Worm (Caenorhabditis elegans): ENCODE measurements around the gene jnk-1.

jnk-1 gene

DNA sequence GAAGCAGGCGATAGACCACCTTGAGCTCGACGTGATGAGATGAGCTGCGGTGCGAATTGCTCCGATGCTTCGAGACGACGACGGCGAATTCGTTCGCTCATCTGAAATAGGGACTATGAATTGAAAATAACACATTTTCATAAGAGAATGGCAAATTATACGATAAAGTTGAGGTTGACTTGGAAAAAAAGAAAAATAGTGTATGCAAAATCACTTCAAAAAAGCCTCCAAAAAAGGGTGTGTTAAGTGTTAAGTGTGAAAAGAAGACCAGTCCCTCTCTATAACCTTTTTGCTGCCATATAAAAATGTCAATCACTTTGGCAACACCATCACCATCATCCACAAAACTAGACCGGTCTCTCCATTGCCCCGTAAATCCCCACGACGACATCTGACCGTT, 29.4 kb downstream of the jnk-1 start, which contains the start of gene prkl-1:
Gene prkl-1 (minus strand): TSS at position 101 of the 400 bp plus-strand sequence.
- no peak for TF ChIP-seq ztf-4 (tag; optimal IDR thresholded peaks at IDR 0.05)
- TF ChIP-seq aly-2 (tag; optimal IDR thresholded peaks at IDR 0.05) = no peak
- TF ChIP-seq pha-4 (tag; optimal IDR thresholded peaks at IDR 0.05) = no peak
- TF ChIP-seq elt-1 (tag; optimal IDR thresholded peaks at IDR 0.05) = no peak
- TF ChIP-seq nhr-11 (tag; optimal IDR thresholded peaks at IDR 0.05) = no peak
- TF ChIP-seq lsy-12 (tag; optimal IDR thresholded peaks at IDR 0.05) = no peak
- TF ChIP-seq daf-12 (tag; optimal IDR thresholded peaks at IDR 0.05) = no peak
- no peak for TF ChIP-seq sea-2 (GFP tag; optimal IDR thresholded peaks at IDR 0.05)
- no peak for TF ChIP-seq unc-39 (tag; optimal IDR thresholded peaks at IDR 0.05)
- no peak for TF ChIP-seq fkh-10 (GFP tag; optimal IDR thresholded peaks at IDR 0.05)
- TF ChIP-seq nhr-23 (tag; optimal IDR thresholded peaks at IDR 0.05) = no peak
- TF ChIP-seq mdl-1 (tag; optimal IDR thresholded peaks at IDR 0.05) = no peak
- no peak for TF ChIP-seq elt-2 (tag; optimal IDR thresholded peaks at IDR 0.05)
- TF ChIP-seq fkh-2 (tag; optimal IDR thresholded peaks at IDR 0.05) = no peak
- TF ChIP-seq zag-1 (tag; optimal IDR thresholded peaks at IDR 0.05) = no peak
- no peak for TF ChIP-seq ceh-28 (tag; optimal IDR thresholded peaks at IDR 0.05)
- TF ChIP-seq eor-1 (tag; optimal IDR thresholded peaks at IDR 0.05) = no peak
- TF ChIP-seq nhr-25 (tag; optimal IDR thresholded peaks at IDR 0.05) = no peak

DNA sequence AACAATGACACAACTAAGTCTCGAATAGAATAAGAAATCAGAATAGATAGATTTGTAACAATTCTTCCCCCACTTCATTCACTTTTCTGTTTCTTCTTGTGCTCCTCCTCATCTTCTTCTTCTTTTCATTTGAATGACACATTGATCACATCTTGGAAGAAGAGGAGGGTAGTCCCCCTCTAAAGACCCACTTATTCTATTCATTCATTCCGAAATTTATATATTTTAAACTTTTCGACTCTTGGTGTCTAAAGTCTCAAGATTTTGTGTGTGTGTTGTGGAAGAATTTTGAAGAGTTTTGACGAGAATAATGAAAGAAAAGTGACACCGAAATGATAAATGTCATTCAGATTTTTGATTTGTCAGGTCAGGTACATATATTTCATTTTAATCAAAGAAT, 33.6 kb downstream of the jnk-1 start:
- TF ChIP-seq nhr-76 (tag; optimal IDR thresholded peaks at IDR 0.05) = no peak
- TF ChIP-seq fkh-10 (GFP tag; optimal IDR thresholded peaks at IDR 0.05) = no peak
- TF ChIP-seq sea-2 (GFP tag; optimal IDR thresholded peaks at IDR 0.05) = no peak
- no peak for TF ChIP-seq mml-1 (tag; optimal IDR thresholded peaks at IDR 0.05)

- TF ChIP-seq daf-12 (tag; optimal IDR thresholded peaks at IDR 0.05) (no peak), ztf-11 (tag; optimal IDR thresholded peaks at IDR 0.05) (no peak)
Observed at ce11 chrIV:6997918-6998317, 40.5 kb downstream of the jnk-1 start.

- TF ChIP-seq fkh-2 (tag; optimal IDR thresholded peaks at IDR 0.05) = no peak
- no peak for TF ChIP-seq nfya-1 (tag; optimal IDR thresholded peaks at IDR 0.05; ENCODE audit: insufficient read depth)
- no peak for TF ChIP-seq lin-39 (tag; optimal IDR thresholded peaks at IDR 0.05)
- TF ChIP-seq nhr-25 (tag; optimal IDR thresholded peaks at IDR 0.05) = no peak
- no peak for TF ChIP-seq pqm-1 (tag; optimal IDR thresholded peaks at IDR 0.05)
- TF ChIP-seq ZK546.5 (tag; optimal IDR thresholded peaks at IDR 0.05) = no peak
- no peak for TF ChIP-seq nhr-67 (tag; optimal IDR thresholded peaks at IDR 0.05)
- TF ChIP-seq tbx-2 (tag; optimal IDR thresholded peaks at IDR 0.05) = no peak
- no peak for TF ChIP-seq R02D3.7 (tag; optimal IDR thresholded peaks at IDR 0.05)
- no peak for TF ChIP-seq jun-1 (tag; optimal IDR thresholded peaks at IDR 0.05)
- TF ChIP-seq elt-3 (tag; optimal IDR thresholded peaks at IDR 0.05) = no peak
- TF ChIP-seq nhr-237 (tag; optimal IDR thresholded peaks at IDR 0.05) = no peak
- TF ChIP-seq mml-1 (tag; optimal IDR thresholded peaks at IDR 0.05) = no peak
- no peak for TF ChIP-seq fkh-10 (GFP tag; optimal IDR thresholded peaks at IDR 0.05)
- no peak for TF ChIP-seq nhr-43 (tag; optimal IDR thresholded peaks at IDR 0.05; ENCODE audit: poor library complexity, severe bottlenecking)
- no peak for TF ChIP-seq fos-1 (tag; optimal IDR thresholded peaks at IDR 0.05)
- no peak for TF ChIP-seq zag-1 (tag; optimal IDR thresholded peaks at IDR 0.05)
- no peak for TF ChIP-seq unc-62 (GFP tag; optimal IDR thresholded peaks at IDR 0.05)
- no peak for TF ChIP-seq nhr-11 (tag; optimal IDR thresholded peaks at IDR 0.05)
- TF ChIP-seq ceh-16 (tag; optimal IDR thresholded peaks at IDR 0.05) = no peak
Observed at ce11 chrIV:6999206-6999605, 41.8 kb downstream of the jnk-1 start, which contains the start of gene C25A8.5. Gene C25A8.5 (plus strand): TSS chrIV:6999506.

DNA sequence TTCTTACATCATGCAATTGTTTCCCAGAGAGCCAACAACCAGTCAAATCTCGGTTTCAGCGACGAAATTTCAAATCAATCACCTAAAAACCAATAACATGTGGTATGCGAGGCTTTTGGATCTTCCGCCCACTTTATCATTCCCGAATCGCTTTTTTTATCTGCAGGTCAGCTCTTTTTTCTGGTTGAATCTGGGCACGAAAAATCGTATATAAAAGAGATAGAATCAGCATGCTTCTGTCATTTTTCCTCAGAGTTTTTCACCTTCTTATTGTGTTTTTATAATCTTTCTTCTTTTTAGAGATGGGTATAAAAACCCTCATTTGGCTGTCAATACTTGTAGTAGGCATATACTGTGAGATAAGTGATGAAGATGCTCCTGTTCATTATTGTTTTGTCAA, 45.9 kb downstream of the jnk-1 start, which contains the start of gene cht-3:
Gene cht-3 (plus strand): TSS at position 301 of the 400 bp plus-strand sequence.
- TF ChIP-seq ztf-11 (tag; optimal IDR thresholded peaks at IDR 0.05) (no peak), fkh-2 (tag; optimal IDR thresholded peaks at IDR 0.05) (no peak), egl-5 (tag; optimal IDR thresholded peaks at IDR 0.05) (no peak), mdl-1 (tag; optimal IDR thresholded peaks at IDR 0.05) (no peak), nhr-11 (tag; optimal IDR thresholded peaks at IDR 0.05) (no peak), unc-39 (tag; optimal IDR thresholded peaks at IDR 0.05) (no peak), ceh-82 (tag; optimal IDR thresholded peaks at IDR 0.05) (no peak), jun-1 (tag; optimal IDR thresholded peaks at IDR 0.05) (no peak), snpc-4 (tag; optimal IDR thresholded peaks at IDR 0.05) (no peak), pha-4 (tag; optimal IDR thresholded peaks at IDR 0.05) (no peak), daf-12 (tag; optimal IDR thresholded peaks at IDR 0.05) (no peak), fkh-10 (GFP tag; optimal IDR thresholded peaks at IDR 0.05) (no peak), lin-39 (tag; optimal IDR thresholded peaks at IDR 0.05) (no peak), elt-2 (tag; optimal IDR thresholded peaks at IDR 0.05) (no peak), nhr-43 (tag; optimal IDR thresholded peaks at IDR 0.05; ENCODE audit: poor library complexity, severe bottlenecking) (no peak), mml-1 (tag; optimal IDR thresholded peaks at IDR 0.05) (no peak), ceh-9 (tag; optimal IDR thresholded peaks at IDR 0.05) (no peak), hmg-11 (tag; optimal IDR thresholded peaks at IDR 0.05) (no peak), nhr-12 (tag; optimal IDR thresholded peaks at IDR 0.05) (no peak)
